Worm (Caenorhabditis elegans) whole organism, L4/young adult: ENCODE data around the gene W03C9.6.

Experiments used
- dao-5 ChIP-seq: sonication (generic microtip); optimal IDR thresholded peaks from 2 replicates; lab custom pipeline; 2016; ENCODE audit warnings: missing genotype, missing genetic modification characterization, moderate library complexity, missing compliant biosample characterization
- him-1 ChIP-seq: sonication (generic microtip); optimal IDR thresholded peaks from 2 replicates; lab custom pipeline; 2016; ENCODE audit warnings: missing genotype, missing genetic modification reagents, missing genetic modification characterization, missing compliant biosample characterization

DNA sequence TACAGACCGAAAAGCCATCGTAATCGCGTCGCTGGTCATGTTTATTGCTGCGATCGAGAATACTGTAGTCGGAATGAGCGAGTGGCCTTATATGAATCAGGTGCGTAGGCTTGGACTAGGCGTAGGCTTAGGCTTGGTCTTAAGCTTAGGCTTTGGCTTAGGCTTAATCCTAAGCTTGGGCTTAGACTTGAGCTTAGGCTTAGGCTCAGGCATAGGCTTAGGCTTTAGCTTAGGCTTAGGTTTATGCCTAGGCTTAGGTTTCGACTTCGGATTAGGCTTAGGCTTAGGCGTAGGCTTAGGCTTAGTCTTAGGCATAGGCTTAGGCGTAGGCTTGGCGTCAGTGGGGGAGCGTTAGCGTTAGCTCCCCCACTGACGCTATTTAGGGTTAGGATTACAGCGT lies 503 bp downstream of the W03C9.6 start:
- no peak for TF ChIP-seq dao-5 (tag; lab: Kevin White, UChicago)
- no peak for TF ChIP-seq him-1 (tag; lab: Kevin White, UChicago)
